Fruit fly (Drosophila melanogaster): ENCODE measurements around the gene Pdp1.

DNA sequence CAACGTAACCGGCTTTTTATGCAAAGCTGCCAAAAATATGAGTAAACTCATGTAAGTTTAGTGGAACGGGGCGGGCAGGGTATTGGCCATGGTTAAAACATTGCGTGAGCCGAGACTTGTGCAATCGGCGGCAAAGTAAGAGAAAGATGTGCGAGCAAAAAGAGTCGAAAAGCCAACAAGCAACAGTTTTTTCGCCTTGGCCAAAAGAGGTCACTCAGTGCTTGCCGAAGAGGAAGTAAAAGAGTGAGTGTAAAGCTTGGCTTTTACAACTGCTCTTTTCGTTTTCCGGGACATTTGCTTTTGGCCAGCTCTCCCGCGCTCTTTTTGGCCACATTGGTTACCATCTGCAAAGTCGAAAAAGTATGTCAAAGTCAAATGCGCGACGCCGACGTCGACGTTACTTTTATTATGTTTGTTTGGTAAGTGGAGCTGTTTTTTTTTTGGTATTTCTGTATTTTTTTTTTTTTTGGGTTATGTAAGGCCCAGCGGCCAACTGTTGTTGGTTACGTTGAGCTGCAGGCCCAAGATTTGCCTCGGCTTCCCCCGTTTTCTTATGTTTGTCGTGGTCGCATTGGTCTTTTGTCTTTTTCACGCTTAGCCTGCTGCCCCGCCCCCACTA lies 79.3 kb downstream of the Pdp1 start:
- TF ChIP-seq CG8478 (optimal IDR thresholded peaks at IDR 0.05) (no peak), CTCF (optimal IDR thresholded peaks at IDR 0.05) (no peak)
